Worm (Caenorhabditis elegans): ENCODE data around the gene dos-2.
A peak's percentile ranks its signal among the peaks of the same experiment; 100 is the strongest.

dos-2 gene

ce11 chrII:3972153-3972552, 3.9 kb upstream of the dos-2 start, which contains the start of gene K10G6.9:
K10G6.9 (plus strand) TSS chrII:3972262.
- peak; percentile 61 for TF ChIP-seq ama-1 (optimal IDR thresholded peaks at IDR 0.05)
- TF ChIP-seq attf-4 (tag; optimal IDR thresholded peaks at IDR 0.05): no peak
- TF ChIP-seq unc-62 (GFP tag; optimal IDR thresholded peaks at IDR 0.05 in 1 of 2): peak in 1 of 2 experiments; percentile 59
- TF ChIP-seq unc-62 (tag; optimal IDR thresholded peaks at IDR 0.05): no peak
- peak; percentile 12 for TF ChIP-seq mes-2 (tag; optimal IDR thresholded peaks at IDR 0.05; ENCODE audit: poor library complexity, severe bottlenecking)
- no peak for TF ChIP-seq mxl-3 (GFP tag; optimal IDR thresholded peaks at IDR 0.05)
- TF ChIP-seq hmg-1.1 (GFP tag; IDR thresholded peaks at IDR 0.05): no peak
- no peak for TF ChIP-seq daf-8 (GFP tag; IDR thresholded peaks at IDR 0.05)
- no peak for TF ChIP-seq hlh-30 (tag; optimal IDR thresholded peaks at IDR 0.05; ENCODE audit: insufficient read depth)

ce11 chrII:3974953-3975352, 1.1 kb upstream of the dos-2 start, which contains the start of gene cank-26:
cank-26 (minus strand) TSS chrII:3975065.
- TF ChIP-seq mdl-1 (tag; optimal IDR thresholded peaks at IDR 0.05): no peak
- peak; percentile 28 for TF ChIP-seq aha-1 (tag)
- TF ChIP-seq ceh-32 (tag; optimal IDR thresholded peaks at IDR 0.05; ENCODE audit: poor library complexity): no peak
- peak in 1 of 2 experiments; percentile 31 for TF ChIP-seq unc-62 (GFP tag; optimal IDR thresholded peaks at IDR 0.05 in 1 of 2)
- TF ChIP-seq unc-62 (tag; optimal IDR thresholded peaks at IDR 0.05): no peak
- TF ChIP-seq hif-1 (tag; optimal IDR thresholded peaks at IDR 0.05): no peak

ce11 chrII:3978198-3978597, 2.2 kb downstream of the dos-2 start:
- TF ChIP-seq unc-62 (GFP tag; optimal IDR thresholded peaks at IDR 0.05 in 1 of 2) (peak in 1 of 2 experiments; percentile 69), unc-62 (tag; optimal IDR thresholded peaks at IDR 0.05) (no peak), attf-4 (tag; optimal IDR thresholded peaks at IDR 0.05) (no peak)

- TF ChIP-seq lin-38 (GFP tag; IDR thresholded peaks at IDR 0.05): no peak
- peak; percentile 65; the same call in 1 of the 2 replicates for TF ChIP-seq set-16 (GFP tag; IDR thresholded peaks at IDR 0.05)
- TF ChIP-seq pha-4 (GFP tag; IDR thresholded peaks at IDR 0.05): no peak
- no peak for TF ChIP-seq pha-4 (tag; optimal IDR thresholded peaks at IDR 0.05)
Observed at ce11 chrII:3980373-3980772, 4.3 kb downstream of the dos-2 start.

- TF ChIP-seq ces-1 (GFP tag; optimal IDR thresholded peaks at IDR 0.05): no peak
- TF ChIP-seq spr-3 (GFP tag; optimal IDR thresholded peaks at IDR 0.05): no peak
- TF ChIP-seq ztf-11 (tag; optimal IDR thresholded peaks at IDR 0.05): no peak
- TF ChIP-seq dmd-8 (GFP tag; IDR thresholded peaks at IDR 0.05): no peak
- TF ChIP-seq aha-1 (tag): peak; percentile 44
- TF ChIP-seq hmg-1.1 (GFP tag; IDR thresholded peaks at IDR 0.05): no peak
Observed at ce11 chrII:3982313-3982712, 6.3 kb downstream of the dos-2 start, which contains the start of gene lin-31. lin-31 (plus strand) TSS chrII:3982549.

ce11 chrII:3984242-3984641, 8.2 kb downstream of the dos-2 start:
- no peak for TF ChIP-seq nhr-11 (tag; optimal IDR thresholded peaks at IDR 0.05)
- no peak for TF ChIP-seq ztf-7 (tag; optimal IDR thresholded peaks at IDR 0.05)
- no peak for TF ChIP-seq jun-1 (tag; optimal IDR thresholded peaks at IDR 0.05)

- peak; percentile 67 for TF ChIP-seq nhr-28 (tag; optimal IDR thresholded peaks at IDR 0.05)
- peak in 1 of 2 experiments; percentile 65 for TF ChIP-seq unc-62 (GFP tag; optimal IDR thresholded peaks at IDR 0.05 in 1 of 2)
- no peak for TF ChIP-seq unc-62 (tag; optimal IDR thresholded peaks at IDR 0.05)
- TF ChIP-seq pqm-1 (tag; optimal IDR thresholded peaks at IDR 0.05): peak; percentile 26
- peak; percentile 59 for TF ChIP-seq dmd-6 (GFP tag; IDR thresholded peaks at IDR 0.05)
- TF ChIP-seq daf-12 (tag; optimal IDR thresholded peaks at IDR 0.05): no peak
- TF ChIP-seq lsy-2 (tag; optimal IDR thresholded peaks at IDR 0.05): no peak
- no peak for TF ChIP-seq daf-16 (GFP tag; optimal IDR thresholded peaks at IDR 0.05)
- TF ChIP-seq daf-16 (tag; optimal IDR thresholded peaks at IDR 0.05): no peak
Observed at ce11 chrII:3986906-3987305, 10.9 kb downstream of the dos-2 start, which contains the start of gene K10G6.5. K10G6.5 (plus strand) TSS chrII:3987250.
